Worm (Caenorhabditis elegans) whole organism, young adult: Measurements from ENCODE around the gene R11E3.2.
"Not testable (repeated sequence)": the region's sequence is repeated elsewhere in the genome, so short reads cannot be mapped to it uniquely, and the experiment has no call there.

Source experiments
- B0035.1 ChIP-seq: sonication (generic microtip); optimal IDR thresholded peaks from 2 replicates; lab custom pipeline; 2016; ENCODE audit warnings: missing genetic modification characterization, mild to moderate bottlenecking, missing compliant biosample characterization, missing genotype, missing genetic modification reagents
- C06A6.2 ChIP-seq: fragments of 200-800 bp; sonication (Bioruptor generic); conservative IDR thresholded peaks from 2 replicates; pipeline ENCODE4 v1.3.6; 2022; ENCODE audit warnings: missing genetic modification characterization, missing compliant biosample characterization
- C17E4.6 ChIP-seq: fragments of 200-800 bp; sonication (Bioruptor generic); IDR thresholded peaks from 2 replicates; pipeline ENCODE4 v1.3.6; 2022; ENCODE audit warnings: missing genetic modification reagents, missing genetic modification characterization, missing compliant biosample characterization
- D2030.7 ChIP-seq: fragments of 200-800 bp; sonication (Bioruptor generic); IDR thresholded peaks from 2 replicates; pipeline ENCODE4 v1.3.6; 2022; ENCODE audit warnings: missing genetic modification reagents, missing genetic modification characterization, missing compliant biosample characterization
- F39B2.1 ChIP-seq: fragments of 200-800 bp; sonication (Bioruptor generic); IDR thresholded peaks from 2 replicates; pipeline ENCODE4 v1.3.6; 2022; ENCODE audit warnings: missing genetic modification reagents, missing genetic modification characterization, missing compliant biosample characterization
- F57A8.1 ChIP-seq: fragments of 200-800 bp; sonication (Bioruptor generic); optimal IDR thresholded peaks from 2 replicates; lab custom pipeline; 2018; ENCODE audit warnings: mild to moderate bottlenecking, missing genetic modification characterization, moderate library complexity, missing compliant biosample characterization
- T07F8.4 ChIP-seq: sonication (generic microtip); optimal IDR thresholded peaks from 2 replicates; lab custom pipeline; 2016; ENCODE audit warnings: mild to moderate bottlenecking, missing genetic modification characterization, moderate library complexity, missing compliant biosample characterization
- Y53G8AR.9 ChIP-seq: fragments of 200-800 bp; sonication (Bioruptor generic); conservative IDR thresholded peaks from 2 replicates; pipeline ENCODE4 v1.3.6; 2022; ENCODE audit warnings: missing genetic modification reagents, missing genetic modification characterization, missing compliant biosample characterization
- Y67H2A.10 ChIP-seq: fragments of 200-800 bp; sonication (Bioruptor generic); conservative IDR thresholded peaks from 2 replicates; pipeline ENCODE4 v1.3.6; 2022; ENCODE audit warnings: missing genetic modification reagents, missing genetic modification characterization, missing compliant biosample characterization
- aptf-3 ChIP-seq: fragments of 200-800 bp; sonication (Bioruptor generic); IDR thresholded peaks from 2 replicates; pipeline ENCODE4 v1.3.6; 2022; ENCODE audit warnings: missing genetic modification characterization, missing compliant biosample characterization
- bed-1 ChIP-seq: fragments of 200-800 bp; sonication (Bioruptor generic); IDR thresholded peaks from 2 replicates; pipeline ENCODE4 v1.3.6; 2022; ENCODE audit warnings: missing genetic modification reagents, missing genetic modification characterization, missing compliant biosample characterization
- bed-2 ChIP-seq: fragments of 200-800 bp; sonication (Bioruptor generic); IDR thresholded peaks from 2 replicates; pipeline ENCODE4 v1.3.6; 2022; ENCODE audit warnings: missing genetic modification reagents, missing genetic modification characterization, missing compliant biosample characterization
- cebp-1 ChIP-seq, 2 experiments: fragments of 200-800 bp in 1 of 2; sonication (Bioruptor generic) in 1 of 2; sonication (generic microtip) in 1 of 2; IDR thresholded peaks in 1 of 2; optimal IDR thresholded peaks in 1 of 2; 2 replicates each; pipeline versions ENCODE4 v1.3.6 to Lab custom; 2017 to 2022; ENCODE audit warnings: missing compliant biosample characterization in 2 of 2, missing genetic modification characterization in 2 of 2, mild to moderate bottlenecking in 1 of 2, missing genetic modification reagents in 1 of 2, moderate library complexity in 1 of 2
- ceh-58 ChIP-seq: fragments of 200-800 bp; sonication (Bioruptor generic); IDR thresholded peaks from 2 replicates; pipeline ENCODE4 v1.3.6; 2022; ENCODE audit warnings: missing genetic modification characterization, missing compliant biosample characterization
- ceh-91 ChIP-seq: fragments of 200-800 bp; sonication (Bioruptor generic); IDR thresholded peaks from 2 replicates; pipeline ENCODE4 v1.3.6; 2022; ENCODE audit warnings: missing genetic modification reagents, missing genetic modification characterization, missing compliant biosample characterization
- dox-1 ChIP-seq: fragments of 200-800 bp; sonication (Bioruptor generic); IDR thresholded peaks from 2 replicates; pipeline ENCODE4 v1.3.6; 2022; ENCODE audit warnings: missing genetic modification reagents, missing genetic modification characterization, missing compliant biosample characterization
- dpl-1 ChIP-seq: fragments of 150-350 bp; optimal IDR thresholded peaks from 2 replicates; lab custom pipeline; 2014; ENCODE audit warnings: missing biosample characterization, missing genetic modification reagents, missing genetic modification characterization
- efl-1 ChIP-seq: fragments of 150-350 bp; optimal IDR thresholded peaks from 2 replicates; lab custom pipeline; 2014; ENCODE audit warnings: missing biosample characterization, missing genetic modification reagents, missing genetic modification characterization
- egl-18 ChIP-seq: fragments of 200-800 bp; sonication (Bioruptor generic); IDR thresholded peaks from 2 replicates; pipeline ENCODE4 v1.3.6; 2022; ENCODE audit warnings: missing genetic modification reagents, missing genetic modification characterization, missing compliant biosample characterization
- egrh-3 ChIP-seq: fragments of 200-800 bp; sonication (Bioruptor generic); IDR thresholded peaks from 2 replicates; pipeline ENCODE4 v1.3.6; 2022; ENCODE audit warnings: missing genetic modification reagents, missing genetic modification characterization, missing compliant biosample characterization
- ekl-4 ChIP-seq: fragments of 200-800 bp; sonication (Bioruptor generic); IDR thresholded peaks from 2 replicates; pipeline ENCODE4 v1.3.6; 2022; ENCODE audit warnings: missing genetic modification reagents, missing genetic modification characterization, missing compliant biosample characterization
- hmg-1.2 ChIP-seq: fragments of 200-800 bp; sonication (Bioruptor generic); IDR thresholded peaks from 2 replicates; pipeline ENCODE4 v1.3.6; 2022; ENCODE audit warnings: missing genetic modification reagents, missing genetic modification characterization, missing compliant biosample characterization
- hmg-20 ChIP-seq: fragments of 200-800 bp; sonication (Bioruptor generic); IDR thresholded peaks from 2 replicates; pipeline ENCODE4 v1.3.6; 2022; ENCODE audit warnings: missing genetic modification reagents, missing genetic modification characterization, missing compliant biosample characterization
- let-526 ChIP-seq: fragments of 200-800 bp; sonication (Bioruptor generic); IDR thresholded peaks from 2 replicates; pipeline ENCODE4 v1.3.6; 2022; ENCODE audit warnings: missing genetic modification reagents, missing genetic modification characterization, missing compliant biosample characterization
- let-607 ChIP-seq, 2 experiments: fragments of 200-800 bp in 1 of 2; sonication (Bioruptor generic) in 1 of 2; sonication (generic microtip) in 1 of 2; optimal IDR thresholded peaks; 2 replicates each; lab custom pipeline; 2016 to 2018; ENCODE audit warnings: mild to moderate bottlenecking in 2 of 2, missing compliant biosample characterization in 2 of 2, missing genetic modification characterization in 2 of 2, moderate library complexity in 2 of 2, missing genotype in 1 of 2
- lin-54 ChIP-seq: fragments of 200-800 bp; sonication (Bioruptor generic); optimal IDR thresholded peaks from 2 replicates; lab custom pipeline; 2018; ENCODE audit warnings: mild to moderate bottlenecking, missing genetic modification characterization, missing compliant biosample characterization
- lsl-1 ChIP-seq: fragments of 200-800 bp; sonication (Bioruptor generic); optimal IDR thresholded peaks from 2 replicates; lab custom pipeline; 2018; ENCODE audit warnings: mild to moderate bottlenecking, missing genetic modification characterization, moderate library complexity, missing compliant biosample characterization
- madf-10 ChIP-seq: sonication (generic microtip); optimal IDR thresholded peaks from 2 replicates; lab custom pipeline; 2016; ENCODE audit warnings: mild to moderate bottlenecking, missing genetic modification characterization, missing compliant biosample characterization
- madf-8 ChIP-seq: fragments of 200-800 bp; sonication (Bioruptor generic); conservative IDR thresholded peaks from 2 replicates; pipeline ENCODE4 v1.3.6; 2022; ENCODE audit warnings: missing genetic modification reagents, missing genetic modification characterization, missing compliant biosample characterization
- nhr-120 ChIP-seq: fragments of 200-800 bp; sonication (Bioruptor generic); IDR thresholded peaks from 2 replicates; pipeline ENCODE4 v1.3.6; 2022; ENCODE audit warnings: missing genetic modification characterization, missing compliant biosample characterization
- rcor-1 ChIP-seq: fragments of 200-800 bp; sonication (Bioruptor generic); IDR thresholded peaks from 2 replicates; pipeline ENCODE4 v1.3.6; 2022; ENCODE audit warnings: missing genetic modification reagents, missing genetic modification characterization, missing compliant biosample characterization
- repo-1 ChIP-seq: sonication (generic microtip); optimal IDR thresholded peaks from 2 replicates; lab custom pipeline; 2017; ENCODE audit warnings: mild to moderate bottlenecking, missing genetic modification characterization, missing compliant biosample characterization
- snpc-4 ChIP-seq, 5 experiments: fragments of 150-350 bp in 1 of 5; sonication (generic microtip) in 4 of 5; optimal IDR thresholded peaks; 2 replicates each; lab custom pipeline; 2014 to 2018; ENCODE audit warnings: missing genetic modification characterization in 5 of 5, missing biosample characterization in 3 of 5, antibody characterized with exemption in 2 of 5, mild to moderate bottlenecking in 2 of 5, missing compliant biosample characterization in 2 of 5, missing genotype in 2 of 5, moderate library complexity in 2 of 5, missing genetic modification reagents in 1 of 5
- unc-130 ChIP-seq: sonication (generic microtip); optimal IDR thresholded peaks from 2 replicates; lab custom pipeline; 2016; ENCODE audit warnings: missing genetic modification reagents, missing genetic modification characterization, missing compliant biosample characterization
- ztf-18 ChIP-seq: sonication (generic microtip); optimal IDR thresholded peaks from 2 replicates; lab custom pipeline; 2016; ENCODE audit warnings: missing genotype, mild to moderate bottlenecking, missing genetic modification characterization, missing compliant biosample characterization
- ztf-22 ChIP-seq: fragments of 200-800 bp; sonication (Bioruptor generic); optimal IDR thresholded peaks from 2 replicates; lab custom pipeline; 2018; ENCODE audit warnings: mild to moderate bottlenecking, missing genetic modification characterization, moderate library complexity, missing compliant biosample characterization
- ztf-25 ChIP-seq: fragments of 200-800 bp; sonication (Bioruptor generic); IDR thresholded peaks from 2 replicates; pipeline ENCODE4 v1.3.6; 2022; ENCODE audit warnings: missing genetic modification reagents, missing genetic modification characterization, missing compliant biosample characterization
- ztf-28 ChIP-seq: fragments of 200-800 bp; sonication (Bioruptor generic); IDR thresholded peaks from 2 replicates; pipeline ENCODE4 v1.3.6; 2022; ENCODE audit warnings: missing genetic modification reagents, missing genetic modification characterization, missing compliant biosample characterization
- ztf-3 ChIP-seq: fragments of 200-800 bp; sonication (Bioruptor generic); optimal IDR thresholded peaks from 2 replicates; lab custom pipeline; 2018; ENCODE audit warnings: mild to moderate bottlenecking, missing genetic modification characterization, missing compliant biosample characterization
- ztf-6 ChIP-seq: fragments of 200-800 bp; sonication (Bioruptor generic); IDR thresholded peaks from 2 replicates; pipeline ENCODE4 v1.3.6; 2022; ENCODE audit warnings: missing genetic modification reagents, missing genetic modification characterization, missing compliant biosample characterization

R11E3.2 gene

ce11 chrIV:4727935-4728334 is 44.0 kb upstream of the R11E3.2 start (continued):
- TF ChIP-seq egrh-3 (GFP tag; lab: Robert Waterston, UW) (peak; percentile 94), D2030.7 (GFP tag; lab: Robert Waterston, UW) (peak; percentile 98), ztf-25 (GFP tag; lab: Robert Waterston, UW) (peak; percentile 99), lin-54 (GFP tag; lab: Kevin White, UChicago) (peak; percentile 95), ztf-18 (peak; percentile 88), cebp-1 (GFP tag; IDR thresholded peaks at IDR 0.05; lab: Robert Waterston, UW) (peak; percentile 97), cebp-1 (tag; optimal IDR thresholded peaks at IDR 0.05; lab: Kevin White, UChicago) (peak; percentile 95), ztf-28 (GFP tag; lab: Robert Waterston, UW) (peak; percentile 100), dpl-1 (peak; percentile 42), let-526 (GFP tag; lab: Robert Waterston, UW) (peak; percentile 98), Y67H2A.10 (GFP tag; lab: Robert Waterston, UW) (peak; percentile 98), rcor-1 (GFP tag; lab: Robert Waterston, UW) (peak; percentile 98), ztf-22 (GFP tag; lab: Kevin White, UChicago) (peak; percentile 66), aptf-3 (GFP tag; lab: Robert Waterston, UW) (peak; percentile 91), bed-1 (GFP tag; lab: Robert Waterston, UW) (peak; percentile 100), madf-8 (peak; percentile 87), T07F8.4 (tag; lab: Kevin White, UChicago) (peak; percentile 29), ceh-91 (GFP tag; lab: Robert Waterston, UW) (peak; percentile 100), hmg-1.2 (GFP tag; lab: Robert Waterston, UW) (peak; percentile 100), egl-18 (peak; percentile 98), lsl-1 (GFP tag; lab: Kevin White, UChicago) (peak; percentile 89), F57A8.1 (peak; percentile 54), efl-1 (GFP tag; lab: Kevin White, UChicago) (peak; percentile 18), nhr-120 (GFP tag; lab: Robert Waterston, UW) (peak; percentile 90; the same call in 1 of the 2 replicates), B0035.1 (peak; percentile 83), F39B2.1 (GFP tag; lab: Robert Waterston, UW) (peak; percentile 83; the same call in 1 of the 2 replicates), ztf-3 (GFP tag; lab: Kevin White, UChicago) (peak; percentile 77), let-607 (tag; optimal IDR thresholded peaks at IDR 0.05; lab: Kevin White, UChicago) (peak; percentile 81 to 96), snpc-4 (tag; optimal IDR thresholded peaks at IDR 0.05; lab: Kevin White, UChicago) (peak; percentile 16 to 88 (median 76)), bed-2 (peak; percentile 100), ekl-4 (GFP tag; lab: Robert Waterston, UW) (peak; percentile 98), C17E4.6 (peak; percentile 99), ceh-58 (0 out of 2 replicates have a peak, but pooled peaks have one; percentile 57), ztf-6 (GFP tag; lab: Robert Waterston, UW) (peak; percentile 99), Y53G8AR.9 (peak; percentile 99), C06A6.2 (GFP tag; lab: Robert Waterston, UW) (peak; percentile 99), unc-130 (GFP tag; lab: Kevin White, UChicago) (peak; percentile 90), dox-1 (GFP tag; lab: Robert Waterston, UW) (peak; percentile 100), hmg-20 (GFP tag; lab: Robert Waterston, UW) (peak; percentile 95), madf-10 (tag; lab: Kevin White, UChicago) (peak; percentile 88), repo-1 (tag; lab: Kevin White, UChicago) (peak; percentile 77)
- not testable (repeated sequence) for TF ChIP-seq snpc-4 (GFP tag; optimal IDR thresholded peaks at IDR 0.05; lab: Kevin White, UChicago)
